Worm (Caenorhabditis elegans) whole organism, early embryonic: Measurements from ENCODE around the gene Y54F10BM.13.

ENCODE experiments used
- ama-1 ChIP-seq: fragments of 150-350 bp; optimal IDR thresholded peaks from 2 replicates; lab custom pipeline; 2014
- ceh-13 ChIP-seq: fragments of 200-800 bp; sonication (Bioruptor generic); optimal IDR thresholded peaks from 2 replicates; lab custom pipeline; 2018; ENCODE audit warnings: mild to moderate bottlenecking, missing genetic modification characterization, missing compliant biosample characterization
- flt-1 ChIP-seq: fragments of 200-800 bp; sonication (Bioruptor generic); IDR thresholded peaks from 2 replicates; pipeline ENCODE4 v1.3.6; 2022; ENCODE audit warnings: missing genetic modification characterization, missing compliant biosample characterization
- hmg-4 ChIP-seq: fragments of 200-800 bp; sonication (Bioruptor generic); optimal IDR thresholded peaks from 2 replicates; lab custom pipeline; 2018; ENCODE audit warnings: mild to moderate bottlenecking, missing genetic modification characterization, missing compliant biosample characterization
- tbx-37 ChIP-seq: fragments of 200-800 bp; sonication (Bioruptor generic); conservative IDR thresholded peaks from 2 replicates; pipeline ENCODE4 v1.3.6; 2022; ENCODE audit warnings: missing genetic modification reagents, missing genetic modification characterization, missing compliant biosample characterization

DNA sequence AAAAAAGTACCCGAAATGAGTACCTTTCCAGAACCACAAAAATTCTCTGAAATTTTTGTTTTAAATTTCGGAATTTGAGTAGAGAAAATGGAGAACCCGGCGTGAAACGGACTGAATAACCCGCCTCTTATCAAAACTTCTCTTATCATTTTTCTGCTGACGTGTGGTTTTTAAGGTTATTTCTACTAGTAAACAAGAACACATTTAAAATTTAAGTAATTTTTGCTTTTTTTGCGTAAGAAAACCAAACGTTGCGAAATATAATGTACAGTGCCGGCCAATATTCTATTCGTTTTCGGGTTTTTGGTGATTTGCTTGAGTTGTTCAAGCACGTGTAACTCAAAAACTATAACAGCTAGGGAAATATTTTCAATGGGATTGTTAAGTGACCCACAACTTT is 19.9 kb downstream of the Y54F10BM.13 start:
- no peak for TF ChIP-seq hmg-4
- TF ChIP-seq ama-1 (lab: Kevin White, UChicago), result no peak
- TF ChIP-seq ceh-13 (GFP tag; lab: Kevin White, UChicago), result no peak
- TF ChIP-seq tbx-37, result no peak
- TF ChIP-seq flt-1 (GFP tag; lab: Robert Waterston, UW), result no peak
